Fruit fly (Drosophila melanogaster) whole organism, embryonic: Measurements from ENCODE around the gene CG14854.

ENCODE experiments used
- CG10543 ChIP-seq: fragments of 200-800 bp; sonication (Bioruptor generic); optimal IDR thresholded peaks from 3 replicates; lab custom pipeline; 2017; ENCODE audit warnings: missing biosample characterization, mild to moderate bottlenecking, missing genetic modification characterization, moderate library complexity
- CG11504 ChIP-seq: fragments of 200-800 bp; sonication (Bioruptor generic); optimal IDR thresholded peaks from 3 replicates; lab custom pipeline; 2019; ENCODE audit warnings: missing biosample characterization, mild to moderate bottlenecking, missing genetic modification characterization, moderate library complexity
- CG12155 ChIP-seq: fragments of 200-800 bp; sonication (Bioruptor generic); optimal IDR thresholded peaks from 3 replicates; lab custom pipeline; 2016; ENCODE audit warnings: missing biosample characterization, missing genetic modification characterization
- CG14860 ChIP-seq: fragments of 200-800 bp; sonication (Bioruptor generic); IDR thresholded peaks from 3 replicates; pipeline ENCODE4 v1.3.6; 2022; ENCODE audit warnings: missing biosample characterization, missing genetic modification characterization; ENCODE audit not compliant: partially characterized antibody
- CG17359 ChIP-seq: fragments of 200-800 bp; sonication (Bioruptor generic); optimal IDR thresholded peaks from 3 replicates; lab custom pipeline; 2018; ENCODE audit warnings: missing biosample characterization, mild to moderate bottlenecking, missing genetic modification characterization, moderate library complexity
- CG17361 ChIP-seq: fragments of 200-800 bp; sonication (Bioruptor generic); IDR thresholded peaks from 3 replicates; pipeline ENCODE4 v1.3.6; 2022; ENCODE audit warnings: missing biosample characterization, missing genetic modification characterization
- CG17385 ChIP-seq: fragments of 200-800 bp; sonication (Bioruptor generic); optimal IDR thresholded peaks from 3 replicates; lab custom pipeline; 2018; ENCODE audit warnings: missing biosample characterization, mild to moderate bottlenecking, missing genetic modification characterization
- CG31365 ChIP-seq: fragments of 200-800 bp; sonication (Bioruptor generic); optimal IDR thresholded peaks from 2 replicates; lab custom pipeline; 2018; ENCODE audit warnings: missing biosample characterization, mild to moderate bottlenecking, missing genetic modification characterization
- CG34376 ChIP-seq: fragments of 200-800 bp; sonication (Bioruptor generic); optimal IDR thresholded peaks from 2 replicates; lab custom pipeline; 2018; ENCODE audit warnings: missing biosample characterization, mild to moderate bottlenecking, missing genetic modification characterization
- CG3995 ChIP-seq: fragments of 200-800 bp; sonication (Bioruptor generic); optimal IDR thresholded peaks from 3 replicates; lab custom pipeline; 2016; ENCODE audit warnings: missing biosample characterization, missing genetic modification characterization
- CG4820 ChIP-seq: fragments of 200-800 bp; sonication (Bioruptor generic); optimal IDR thresholded peaks from 3 replicates; lab custom pipeline; 2016; ENCODE audit warnings: missing biosample characterization, missing genetic modification characterization
- CG4854 ChIP-seq: fragments of 200-800 bp; sonication (Bioruptor generic); optimal IDR thresholded peaks from 2 replicates; lab custom pipeline; 2016; ENCODE audit warnings: missing biosample characterization, missing genetic modification characterization, inconsistent platforms
- CG7556 ChIP-seq: fragments of 200-800 bp; sonication (Bioruptor generic); optimal IDR thresholded peaks from 2 replicates; lab custom pipeline; 2017; ENCODE audit warnings: missing biosample characterization, mild to moderate bottlenecking, missing genetic modification characterization
- CG7963 ChIP-seq: fragments of 200-800 bp; sonication (Bioruptor generic); IDR thresholded peaks from 3 replicates; pipeline ENCODE4 v1.3.6; 2022; ENCODE audit warnings: missing biosample characterization, missing genetic modification characterization; ENCODE audit not compliant: partially characterized antibody
- CG8290 ChIP-seq, 3 experiments: fragments of 200-800 bp; sonication (Bioruptor generic); optimal IDR thresholded peaks; 2 replicates each; lab custom pipeline; 2016 to 2019; ENCODE audit warnings: missing biosample characterization in 3 of 3, missing genetic modification characterization in 3 of 3, mild to moderate bottlenecking in 2 of 3, moderate library complexity in 1 of 3
- CG8478 ChIP-seq: fragments of >200 bp; optimal IDR thresholded peaks from 2 replicates; lab custom pipeline; 2018
- CG8944 ChIP-seq: fragments of 200-800 bp; sonication (Bioruptor generic); optimal IDR thresholded peaks from 3 replicates; lab custom pipeline; 2016; ENCODE audit warnings: missing biosample characterization, missing genetic modification characterization
- CG9727 ChIP-seq: fragments of 200-800 bp; sonication (Bioruptor generic); optimal IDR thresholded peaks from 3 replicates; lab custom pipeline; 2017; ENCODE audit warnings: missing biosample characterization, mild to moderate bottlenecking, missing genetic modification characterization
- CG9817 ChIP-seq: fragments of 200-800 bp; sonication (Bioruptor generic); optimal IDR thresholded peaks from 2 replicates; lab custom pipeline; 2018; ENCODE audit warnings: missing biosample characterization, mild to moderate bottlenecking, missing genetic modification characterization, moderate library complexity
- CHES-1-like ChIP-seq: fragments of 200-800 bp; sonication (Bioruptor generic); optimal IDR thresholded peaks from 2 replicates; lab custom pipeline; 2016; ENCODE audit warnings: missing biosample characterization, missing genetic modification characterization
- ERR ChIP-seq: fragments of 200-800 bp; sonication (Bioruptor generic); optimal IDR thresholded peaks from 2 replicates; lab custom pipeline; 2016; ENCODE audit warnings: missing biosample characterization, missing genetic modification characterization
- Ets97D ChIP-seq: fragments of 200-800 bp; sonication (Bioruptor generic); optimal IDR thresholded peaks from 3 replicates; lab custom pipeline; 2016; ENCODE audit warnings: missing biosample characterization, missing genetic modification characterization
- H2.0 ChIP-seq: fragments of 200-800 bp; sonication (Bioruptor generic); IDR thresholded peaks from 2 replicates; pipeline ENCODE4 v1.3.6; 2022; ENCODE audit warnings: missing biosample characterization, missing genetic modification characterization
- HLH4C ChIP-seq: fragments of 200-800 bp; sonication (Bioruptor generic); IDR thresholded peaks from 3 replicates; pipeline ENCODE4 v1.3.6; 2022; ENCODE audit warnings: missing biosample characterization, missing genetic modification characterization; ENCODE audit not compliant: partially characterized antibody
- NfI ChIP-seq: fragments of 200-800 bp; sonication (Bioruptor generic); optimal IDR thresholded peaks from 3 replicates; lab custom pipeline; 2018; ENCODE audit warnings: missing biosample characterization, mild to moderate bottlenecking, missing genetic modification characterization, moderate library complexity
- Oaz ChIP-seq: fragments of 200-800 bp; sonication (Bioruptor generic); IDR thresholded peaks from 2 replicates; pipeline ENCODE4 v1.3.6; 2022; ENCODE audit warnings: missing biosample characterization, missing genetic modification characterization
- Optix ChIP-seq: fragments of 200-800 bp; sonication (Bioruptor generic); IDR thresholded peaks from 3 replicates; pipeline ENCODE4 v1.3.6; 2022; ENCODE audit warnings: missing biosample characterization, missing genetic modification characterization
- Scr ChIP-seq: fragments of 200-800 bp; sonication (Bioruptor generic); IDR thresholded peaks from 2 replicates; pipeline ENCODE4 v1.3.6; 2022; ENCODE audit warnings: missing biosample characterization, missing genetic modification characterization; ENCODE audit not compliant: partially characterized antibody
- ara ChIP-seq: fragments of 200-800 bp; sonication (Bioruptor generic); IDR thresholded peaks from 2 replicates; pipeline ENCODE4 v1.3.6; 2022; ENCODE audit warnings: missing biosample characterization, missing genetic modification characterization
- ase ChIP-seq: fragments of 200-800 bp; sonication (Bioruptor generic); IDR thresholded peaks from 3 replicates; pipeline ENCODE4 v1.3.6; 2022; ENCODE audit warnings: missing biosample characterization, missing genetic modification characterization
- cas ChIP-seq: fragments of 200-800 bp; sonication (Bioruptor generic); IDR thresholded peaks from 2 replicates; pipeline ENCODE4 v1.3.6; 2022; ENCODE audit warnings: missing biosample characterization, missing genetic modification characterization
- dmrt11E ChIP-seq: fragments of 200-800 bp; sonication (Bioruptor generic); optimal IDR thresholded peaks from 3 replicates; lab custom pipeline; 2018; ENCODE audit warnings: missing biosample characterization, mild to moderate bottlenecking, missing genetic modification characterization, moderate library complexity
- fru ChIP-seq: fragments of >200 bp; optimal IDR thresholded peaks from 2 replicates; lab custom pipeline; 2017
- gfzf ChIP-seq: fragments of 200-800 bp; sonication (Bioruptor generic); optimal IDR thresholded peaks from 2 replicates; lab custom pipeline; 2016; ENCODE audit warnings: missing biosample characterization, mild to moderate bottlenecking, missing genetic modification characterization, moderate library complexity
- grau ChIP-seq: fragments of 200-800 bp; optimal IDR thresholded peaks from 3 replicates; lab custom pipeline; 2019; ENCODE audit warnings: missing biosample characterization, mild to moderate bottlenecking, missing genetic modification characterization, moderate library complexity
- gsb-n ChIP-seq: fragments of 200-800 bp; sonication (Bioruptor generic); optimal IDR thresholded peaks from 3 replicates; lab custom pipeline; 2018; ENCODE audit warnings: missing biosample characterization, mild to moderate bottlenecking, missing genetic modification characterization
- ham ChIP-seq: fragments of 200-800 bp; sonication (Bioruptor generic); IDR thresholded peaks from 2 replicates; pipeline ENCODE4 v1.3.6; 2022; ENCODE audit warnings: missing biosample characterization, missing genetic modification characterization
- jumu ChIP-seq: fragments of 200-800 bp; sonication (Bioruptor generic); optimal IDR thresholded peaks from 3 replicates; lab custom pipeline; 2016; ENCODE audit warnings: missing biosample characterization, missing genetic modification characterization
- lbe ChIP-seq: fragments of 200-800 bp; sonication (Bioruptor generic); optimal IDR thresholded peaks from 2 replicates; lab custom pipeline; 2016; ENCODE audit warnings: missing biosample characterization, mild to moderate bottlenecking, missing genetic modification characterization
- mirr ChIP-seq: fragments of 200-800 bp; sonication (Bioruptor generic); optimal IDR thresholded peaks from 3 replicates; lab custom pipeline; 2018; ENCODE audit warnings: missing biosample characterization, mild to moderate bottlenecking, missing genetic modification characterization
- peb ChIP-seq: fragments of 200-800 bp; sonication (Bioruptor generic); IDR thresholded peaks from 2 replicates; pipeline ENCODE4 v1.3.6; 2022; ENCODE audit warnings: missing biosample characterization, missing genetic modification characterization
- phol ChIP-seq: fragments of 200-800 bp; sonication (Bioruptor generic); optimal IDR thresholded peaks from 3 replicates; lab custom pipeline; 2018; ENCODE audit warnings: missing biosample characterization, mild to moderate bottlenecking, missing genetic modification characterization, moderate library complexity
- pros ChIP-seq: fragments of 200-800 bp; sonication (Bioruptor generic); optimal IDR thresholded peaks from 3 replicates; lab custom pipeline; 2019; ENCODE audit warnings: missing biosample characterization, mild to moderate bottlenecking, missing genetic modification characterization, moderate library complexity
- repo ChIP-seq: fragments of 200-800 bp; sonication (Bioruptor generic); optimal IDR thresholded peaks from 2 replicates; lab custom pipeline; 2016; ENCODE audit warnings: missing biosample characterization, missing genetic modification characterization
- salm ChIP-seq: fragments of 200-800 bp; sonication (Bioruptor generic); optimal IDR thresholded peaks from 2 replicates; lab custom pipeline; 2018; ENCODE audit warnings: missing biosample characterization, mild to moderate bottlenecking, missing genetic modification characterization
- tll ChIP-seq, 2 experiments: fragments of 200-800 bp in 1 of 2; fragments of >200 bp in 1 of 2; sonication (Bioruptor generic) in 1 of 2; optimal IDR thresholded peaks; 2 replicates each; lab custom pipeline; 2017 to 2019; ENCODE audit warnings: missing biosample characterization in 2 of 2, missing genetic modification characterization in 2 of 2, mild to moderate bottlenecking in 1 of 2, moderate library complexity in 1 of 2
- vfl ChIP-seq: fragments of 200-800 bp; sonication (Bioruptor generic); optimal IDR thresholded peaks from 2 replicates; lab custom pipeline; 2016; ENCODE audit warnings: missing biosample characterization, missing genetic modification characterization
- zfh1 ChIP-seq: fragments of 200-800 bp; sonication (Bioruptor generic); IDR thresholded peaks from 3 replicates; pipeline ENCODE4 v1.3.6; 2022; ENCODE audit warnings: missing biosample characterization, missing genetic modification characterization

CG14854 gene

dm6 chr3R:14511123-14511908 is 48.5 kb downstream of the CG14854 start, which contains the start of the genes HtrA2 and mRpL11 (continued):
- TF ChIP-seq CG7963 (peak; percentile 44; the same call in 1 of the 3 replicates), Scr (no peak; the same call in 1 of the 2 replicates), vfl (GFP tag; lab: Kevin White, UChicago) (peak; percentile 60), CG14860 (0 out of 3 replicates have a peak, but pooled peaks have one; percentile 27), zfh1 (GFP tag; lab: Robert Waterston, UW) (peak; percentile 54; the same call in 1 of the 3 replicates), mirr (GFP tag; lab: Kevin White, UChicago) (peak; percentile 28), ara (GFP tag; lab: Robert Waterston, UW) (no peak), ase (GFP tag; lab: Robert Waterston, UW) (0 out of 3 replicates have a peak, but pooled peaks have one; percentile 10), peb (GFP tag; lab: Robert Waterston, UW) (0 out of 2 replicates have a peak, but pooled peaks have one; percentile 19), CG17385 (peak; percentile 100), CG8478 (lab: Kevin White, UChicago) (no peak), CG3995 (peak; percentile 63), HLH4C (GFP tag; lab: Robert Waterston, UW) (peak; percentile 46; the same call in 2 of the 3 replicates), CG8944 (GFP tag; lab: Kevin White, UChicago) (peak; percentile 46), NfI (GFP tag; lab: Kevin White, UChicago) (peak; percentile 50), lbe (GFP tag; lab: Kevin White, UChicago) (no peak), repo (GFP tag; lab: Kevin White, UChicago) (peak; percentile 13), CG12155 (peak; percentile 57), CG9817 (tag; lab: Kevin White, UChicago) (peak; percentile 73), H2.0 (GFP tag; lab: Robert Waterston, UW) (peak; percentile 30; the same call in 1 of the 2 replicates), CG10543 (GFP tag; lab: Kevin White, UChicago) (peak; percentile 56), Oaz (GFP tag; lab: Robert Waterston, UW) (no peak), CG4820 (GFP tag; lab: Kevin White, UChicago) (peak; percentile 39), gsb-n (tag; lab: Kevin White, UChicago) (peak; percentile 70), dmrt11E (tag; lab: Kevin White, UChicago) (peak; percentile 43), Optix (GFP tag; lab: Robert Waterston, UW) (no peak), Ets97D (GFP tag; lab: Kevin White, UChicago) (peak; percentile 73), tll (GFP tag; optimal IDR thresholded peaks at IDR 0.05; lab: Kevin White, UChicago) (peak; percentile 59 to 68), fru (lab: Kevin White, UChicago) (no peak), CG8290 (GFP tag; optimal IDR thresholded peaks at IDR 0.05; lab: Kevin White, UChicago) (peak; percentile 51), CG8290 (tag; optimal IDR thresholded peaks at IDR 0.05; lab: Kevin White, UChicago) (peak in 1 of 2 experiments; percentile 73), grau (no peak), CG11504 (tag; lab: Kevin White, UChicago) (peak; percentile 71), salm (tag; lab: Kevin White, UChicago) (no peak), jumu (GFP tag; lab: Kevin White, UChicago) (no peak), ham (GFP tag; lab: Robert Waterston, UW) (no peak), CG17359 (tag; lab: Kevin White, UChicago) (peak; percentile 42), CG34376 (GFP tag; lab: Kevin White, UChicago) (peak; percentile 58), gfzf (GFP tag; lab: Kevin White, UChicago) (peak; percentile 6), CG31365 (tag; lab: Kevin White, UChicago) (no peak), CG4854 (peak; percentile 42), pros (no peak), cas (GFP tag; lab: Robert Waterston, UW) (peak; percentile 43; the same call in 1 of the 2 replicates), phol (tag; lab: Kevin White, UChicago) (peak; percentile 68), CHES-1-like (peak; percentile 76), ERR (GFP tag; lab: Kevin White, UChicago) (peak; percentile 5), CG7556 (no peak), CG9727 (GFP tag; lab: Kevin White, UChicago) (peak; percentile 57), CG17361 (no peak; the same call in 1 of the 3 replicates)
